Fruit fly (Drosophila melanogaster): ENCODE results near the gene CG3038.

CG3038 gene

dm6 chrX:247329-247728, 1.7 kb upstream of the CG3038 start:
- TF ChIP-seq CG17801 (GFP tag; optimal IDR thresholded peaks at IDR 0.05; ENCODE audit: partially characterized antibody): no peak

Data from ovary, adult (tissue).